Fruit fly (Drosophila melanogaster) whole organism, pupa: Measurements from ENCODE around the gene mRpS22.
A peak's percentile ranks its signal among the peaks of the same experiment; 100 is the strongest.

Experiments
- CG10348 ChIP-seq: fragments of 200-800 bp; sonication (Bioruptor generic); IDR thresholded peaks from 2 replicates; pipeline ENCODE4 v1.3.6; 2022; ENCODE audit warnings: missing biosample characterization, missing genetic modification characterization
- CG12605 ChIP-seq: fragments of 200-800 bp; sonication (Bioruptor generic); IDR thresholded peaks from 2 replicates; pipeline ENCODE4 v1.3.6; 2022; ENCODE audit warnings: missing biosample characterization, missing genetic modification characterization
- CG15710 ChIP-seq: fragments of 200-800 bp; sonication (Bioruptor generic); optimal IDR thresholded peaks from 2 replicates; lab custom pipeline; 2018; ENCODE audit warnings: missing biosample characterization, mild to moderate bottlenecking, missing genetic modification characterization, moderate library complexity
- CG32121 ChIP-seq: fragments of 200-800 bp; sonication (Bioruptor generic); IDR thresholded peaks from 2 replicates; pipeline ENCODE4 v1.3.6; 2022; ENCODE audit warnings: missing biosample characterization, missing genetic modification characterization
- CG34367 ChIP-seq: fragments of 200-800 bp; sonication (Bioruptor generic); optimal IDR thresholded peaks from 2 replicates; lab custom pipeline; 2018; ENCODE audit warnings: missing biosample characterization, mild to moderate bottlenecking, missing genetic modification characterization
- CG4496 ChIP-seq: fragments of 200-800 bp; sonication (Bioruptor generic); IDR thresholded peaks from 3 replicates; pipeline ENCODE4 v1.3.6; 2022; ENCODE audit warnings: missing biosample characterization, missing genetic modification characterization
- CG8159 ChIP-seq: fragments of 200-800 bp; sonication (Bioruptor generic); optimal IDR thresholded peaks from 3 replicates; lab custom pipeline; 2018; ENCODE audit warnings: missing biosample characterization, mild to moderate bottlenecking, missing genetic modification characterization, moderate library complexity
- CG8301 ChIP-seq: fragments of 200-800 bp; sonication (Bioruptor generic); optimal IDR thresholded peaks from 2 replicates; lab custom pipeline; 2018; ENCODE audit warnings: missing biosample characterization, mild to moderate bottlenecking, missing genetic modification characterization
- CG9948 ChIP-seq: fragments of 200-800 bp; sonication (Bioruptor generic); optimal IDR thresholded peaks from 2 replicates; lab custom pipeline; 2018; ENCODE audit warnings: missing biosample characterization, mild to moderate bottlenecking, missing genetic modification characterization, moderate library complexity
- D1 ChIP-seq: fragments of 200-800 bp; sonication (Bioruptor generic); optimal IDR thresholded peaks from 2 replicates; lab custom pipeline; 2018; ENCODE audit warnings: missing biosample characterization, mild to moderate bottlenecking, missing genetic modification characterization, moderate library complexity
- EcR ChIP-seq: fragments of 200-800 bp; sonication (Bioruptor generic); optimal IDR thresholded peaks from 3 replicates; lab custom pipeline; 2019; ENCODE audit warnings: missing biosample characterization, missing genetic modification characterization, mild to moderate bottlenecking, moderate library complexity, missing genetic modification reagents
- Pif1B ChIP-seq: fragments of 200-800 bp; sonication (Bioruptor generic); optimal IDR thresholded peaks from 3 replicates; lab custom pipeline; 2016; ENCODE audit warnings: missing biosample characterization, missing genetic modification characterization
- rn ChIP-seq: fragments of 200-800 bp; sonication (Bioruptor generic); IDR thresholded peaks from 2 replicates; pipeline ENCODE4 v1.3.6; 2022; ENCODE audit warnings: missing biosample characterization, missing genetic modification characterization

- TF ChIP-seq CG12605 (GFP tag; lab: Robert Waterston, UW): no peak
- no peak for TF ChIP-seq D1 (tag; lab: Kevin White, UChicago)
- no peak for TF ChIP-seq EcR
- no peak for TF ChIP-seq Pif1B (GFP tag; lab: Kevin White, UChicago)
- no peak for TF ChIP-seq CG4496
- no peak for TF ChIP-seq CG9948 (tag; lab: Kevin White, UChicago)
- no peak for TF ChIP-seq CG10348
- no peak for TF ChIP-seq CG34367
- peak; percentile 46 for TF ChIP-seq CG8159 (tag; lab: Kevin White, UChicago)
- TF ChIP-seq CG32121: no peak
- no peak for TF ChIP-seq rn (GFP tag; lab: Robert Waterston, UW)
- no peak for TF ChIP-seq CG15710
- TF ChIP-seq CG8301: no peak
Observed at dm6 chr3R:27919385-27919789, 2.7 kb downstream of the mRpS22 start, which contains the start of gene Boh1.
